Fruit fly (Drosophila melanogaster): ENCODE data around the gene Cpr67Fa1.

The Cpr67Fa1 gene

DNA sequence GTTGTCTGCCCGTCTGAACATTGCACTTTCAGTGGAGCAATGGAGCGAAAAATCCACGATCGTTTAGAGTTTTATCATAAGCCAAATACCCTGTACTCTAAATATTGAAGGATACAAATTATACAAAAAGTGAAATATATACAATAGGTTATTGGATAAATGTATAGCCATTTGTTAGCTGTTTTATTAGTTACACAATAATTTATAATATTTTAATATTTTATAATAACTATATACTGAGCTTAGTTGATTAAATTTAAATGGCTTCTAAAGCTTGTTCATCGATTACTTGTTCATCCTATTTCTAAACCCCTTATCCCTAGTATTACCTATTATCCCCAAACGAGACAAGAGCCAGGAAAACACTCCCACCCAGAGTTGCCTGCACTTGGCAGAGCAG is 33.2 kb downstream of the Cpr67Fa1 start (continued):
- TF ChIP-seq CG3032 (tag; optimal IDR thresholded peaks at IDR 0.05) (peak; percentile 84), CG6792 (GFP tag; optimal IDR thresholded peaks at IDR 0.05) (peak; percentile 16), Eip75B (GFP tag; optimal IDR thresholded peaks at IDR 0.05) (no peak), Hr38 (GFP tag; optimal IDR thresholded peaks at IDR 0.05) (no peak), dsx (GFP tag; optimal IDR thresholded peaks at IDR 0.05; ENCODE audit: poor library complexity, severe bottlenecking) (peak; percentile 85), CG8319 (GFP tag; optimal IDR thresholded peaks at IDR 0.05) (no peak), CG6808 (GFP tag; optimal IDR thresholded peaks at IDR 0.05) (peak; percentile 33), CG3919 (GFP tag; optimal IDR thresholded peaks at IDR 0.05) (no peak), OdsH (GFP tag; optimal IDR thresholded peaks at IDR 0.05) (peak; percentile 51), CG10669 (GFP tag; optimal IDR thresholded peaks at IDR 0.05) (peak; percentile 63), dac (GFP tag; optimal IDR thresholded peaks at IDR 0.05) (no peak), ss (GFP tag; optimal IDR thresholded peaks at IDR 0.05) (peak; percentile 74 to 79), CG6276 (GFP tag; optimal IDR thresholded peaks at IDR 0.05) (peak; percentile 30), Eip78C (GFP tag) (peak; percentile 88), acj6 (GFP tag; optimal IDR thresholded peaks at IDR 0.05) (peak; percentile 30), Sox15 (GFP tag; optimal IDR thresholded peaks at IDR 0.05) (no peak), net (GFP tag; optimal IDR thresholded peaks at IDR 0.05) (peak; percentile 14), Blimp-1 (GFP tag; optimal IDR thresholded peaks at IDR 0.05) (no peak), CG4318 (GFP tag; optimal IDR thresholded peaks at IDR 0.05) (peak; percentile 56), CG11762 (GFP tag; optimal IDR thresholded peaks at IDR 0.05; ENCODE audit: insufficient read depth) (no peak), CG11294 (GFP tag; IDR thresholded peaks at IDR 0.05) (no peak), CG34406 (GFP tag; optimal IDR thresholded peaks at IDR 0.05) (peak; percentile 45), Eip93F (GFP tag; optimal IDR thresholded peaks at IDR 0.05) (no peak), fd59A (GFP tag; optimal IDR thresholded peaks at IDR 0.05) (peak; percentile 50), Hr4 (GFP tag; optimal IDR thresholded peaks at IDR 0.05) (no peak), Sox102F (GFP tag; optimal IDR thresholded peaks at IDR 0.05) (no peak), Gug (GFP tag; IDR thresholded peaks at IDR 0.05) (no peak)

DNA sequence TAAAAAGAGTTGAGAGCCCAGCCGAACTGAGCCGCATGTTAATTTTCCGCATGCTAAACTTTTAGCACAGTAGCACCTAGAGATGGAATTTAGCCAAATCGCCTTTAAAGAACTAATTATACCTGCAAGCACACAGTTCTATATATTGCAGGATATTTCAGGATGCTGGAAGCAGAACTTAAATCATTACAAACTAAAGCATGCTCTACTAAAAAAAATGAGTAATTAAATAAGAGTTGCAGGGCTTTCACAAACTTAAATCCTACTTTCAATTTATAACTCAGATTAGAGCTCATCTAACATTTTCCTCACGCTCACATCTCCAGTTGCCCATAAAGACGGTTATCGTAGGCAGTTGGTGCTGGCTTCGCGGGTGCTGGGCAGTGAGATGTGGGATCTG is 34.9 kb downstream of the Cpr67Fa1 start:
- TF ChIP-seq CG32006 (GFP tag; optimal IDR thresholded peaks at IDR 0.05) (peak; percentile 30), CG10631 (GFP tag; optimal IDR thresholded peaks at IDR 0.05) (no peak), CG6163 (GFP tag; IDR thresholded peaks at IDR 0.05) (no peak), Hr39 (GFP tag; optimal IDR thresholded peaks at IDR 0.05) (no peak), CG8319 (GFP tag; optimal IDR thresholded peaks at IDR 0.05) (no peak), Ets96B (tag; optimal IDR thresholded peaks at IDR 0.05) (no peak), dsx (GFP tag; optimal IDR thresholded peaks at IDR 0.05; ENCODE audit: poor library complexity, severe bottlenecking) (no peak), Smox (GFP tag; optimal IDR thresholded peaks at IDR 0.05) (no peak), salr (GFP tag; optimal IDR thresholded peaks at IDR 0.05) (no peak)

DNA sequence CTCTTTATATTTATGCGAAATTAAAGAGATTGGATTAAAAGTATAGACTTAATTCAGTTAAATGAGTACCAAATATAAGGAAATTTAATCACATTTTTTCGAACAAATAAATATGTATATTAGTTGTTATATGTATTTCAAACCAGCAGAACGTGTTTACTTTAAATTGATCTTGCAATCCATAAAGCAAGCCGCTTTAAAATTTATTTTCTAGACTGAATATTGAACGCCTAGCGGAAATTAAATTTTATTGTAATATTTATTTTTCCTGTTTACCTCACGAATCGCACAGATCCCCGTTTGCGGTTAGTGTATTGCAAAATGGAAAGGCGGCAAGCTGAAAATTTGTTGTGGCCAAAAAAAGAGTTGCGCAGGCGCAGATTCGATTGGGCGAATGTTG is 37.6 kb downstream of the Cpr67Fa1 start:
- TF ChIP-seq acj6 (GFP tag; optimal IDR thresholded peaks at IDR 0.05) (peak; percentile 16), CG8632 (GFP tag; optimal IDR thresholded peaks at IDR 0.05) (no peak), Sox102F (GFP tag; optimal IDR thresholded peaks at IDR 0.05) (peak; percentile 6), Smox (GFP tag; optimal IDR thresholded peaks at IDR 0.05) (peak; percentile 17), achi (GFP tag; optimal IDR thresholded peaks at IDR 0.05) (no peak), net (GFP tag; optimal IDR thresholded peaks at IDR 0.05) (no peak), pdm3 (GFP tag; optimal IDR thresholded peaks at IDR 0.05) (peak; percentile 15), topi (GFP tag; optimal IDR thresholded peaks at IDR 0.05) (peak; percentile 10), CG6276 (GFP tag; optimal IDR thresholded peaks at IDR 0.05) (peak; percentile 29), fkh (GFP tag; optimal IDR thresholded peaks at IDR 0.05) (no peak), Met (GFP tag; optimal IDR thresholded peaks at IDR 0.05) (peak; percentile 38), Hr4 (GFP tag; optimal IDR thresholded peaks at IDR 0.05) (peak; percentile 56), OdsH (GFP tag; optimal IDR thresholded peaks at IDR 0.05) (peak; percentile 30), esn (GFP tag; optimal IDR thresholded peaks at IDR 0.05) (peak; percentile 33), CG1621 (tag; optimal IDR thresholded peaks at IDR 0.05) (no peak), Eip78C (GFP tag) (peak; percentile 82), CG6792 (GFP tag; optimal IDR thresholded peaks at IDR 0.05) (no peak), CG32006 (GFP tag; optimal IDR thresholded peaks at IDR 0.05) (peak; percentile 48), fd85E (GFP tag; optimal IDR thresholded peaks at IDR 0.05) (no peak), lz (GFP tag; optimal IDR thresholded peaks at IDR 0.05) (peak; percentile 5), CG8319 (GFP tag; optimal IDR thresholded peaks at IDR 0.05) (no peak), svp (GFP tag) (peak; percentile 69), CG8119 (GFP tag; IDR thresholded peaks at IDR 0.05) (no peak)

All from whole organism, prepupa.